Worm (Caenorhabditis elegans) whole organism, midembryonic: ENCODE measurements around the gene srh-207.

Source experiments
- cog-1 ChIP-seq: sonication (generic microtip); optimal IDR thresholded peaks from 2 replicates; lab custom pipeline; 2016; ENCODE audit warnings: missing genetic modification characterization, missing compliant biosample characterization
- flt-1 ChIP-seq: fragments of 200-800 bp; sonication (Bioruptor generic); IDR thresholded peaks from 2 replicates; pipeline ENCODE4 v1.3.6; 2022; ENCODE audit warnings: missing genetic modification characterization, missing compliant biosample characterization
- med-1 ChIP-seq: sonication (generic microtip); optimal IDR thresholded peaks from 2 replicates; lab custom pipeline; 2017; ENCODE audit warnings: missing genetic modification characterization, mild to moderate bottlenecking, missing compliant biosample characterization, antibody characterized with exemption, missing genetic modification reagents; ENCODE audit not compliant: insufficient read depth
- ztf-29 ChIP-seq: fragments of 200-800 bp; sonication (Bioruptor generic); IDR thresholded peaks from 2 replicates; pipeline ENCODE4 v1.3.6; 2022; ENCODE audit warnings: missing genetic modification reagents, missing genetic modification characterization, missing compliant biosample characterization

DNA sequence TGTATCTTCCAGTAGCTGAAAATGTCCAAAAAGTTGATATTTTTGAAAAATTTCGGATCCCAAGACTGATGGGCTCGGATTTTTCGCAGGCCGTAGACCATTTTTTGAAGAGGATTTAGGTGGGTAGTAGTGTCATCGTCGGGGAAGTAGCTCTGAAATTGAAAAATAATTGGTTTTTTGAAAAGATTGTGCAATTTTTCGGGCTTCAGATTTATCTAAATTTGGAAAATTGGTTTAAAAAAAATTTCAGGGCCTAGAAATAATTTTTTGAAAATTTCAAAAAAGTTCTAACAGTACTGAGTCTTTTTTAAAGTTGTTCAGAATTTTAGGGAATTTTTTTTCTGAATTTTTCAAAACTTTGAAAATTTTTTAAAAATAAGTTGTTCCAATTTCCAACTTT lies 27.5 kb downstream of the srh-207 start, which contains the start of gene nhr-288:
- no peak for TF ChIP-seq flt-1 (GFP tag; lab: Robert Waterston, UW)
- TF ChIP-seq med-1 (GFP tag; lab: Kevin White, UChicago), result no peak
- TF ChIP-seq cog-1 (tag; lab: Kevin White, UChicago), result no peak
- no peak for TF ChIP-seq ztf-29 (GFP tag; lab: Robert Waterston, UW)
